Worm (Caenorhabditis elegans): ENCODE results near the gene pola-1.

Gene pola-1

DNA sequence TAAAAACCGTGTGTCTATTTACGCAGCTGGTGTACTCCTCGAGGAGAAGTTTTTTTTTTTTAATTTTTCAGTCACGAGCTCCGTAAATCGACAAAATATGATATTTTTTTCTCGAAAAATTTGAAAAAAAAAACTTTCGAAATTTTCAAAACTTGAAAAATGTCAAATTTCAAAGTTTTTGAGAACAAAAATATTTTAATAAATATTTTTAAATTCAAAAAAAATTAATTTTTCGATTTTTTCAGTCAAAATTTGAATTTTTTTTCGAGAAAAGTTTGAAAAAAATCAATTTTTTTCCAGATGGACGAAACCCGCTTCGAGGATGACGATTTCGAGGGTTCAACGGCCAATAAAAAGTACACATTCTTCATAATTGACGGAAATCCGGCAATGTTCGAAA lies 12.3 kb downstream of the pola-1 start, which contains the start of gene cku-70:
cku-70 (plus strand) TSS at position 301 of the 400 bp plus-strand sequence.
- TF ChIP-seq daf-12 (tag; optimal IDR thresholded peaks at IDR 0.05) (no peak), lin-39 (tag; optimal IDR thresholded peaks at IDR 0.05) (no peak), elt-2 (tag; optimal IDR thresholded peaks at IDR 0.05) (no peak), lin-15B (tag; optimal IDR thresholded peaks at IDR 0.05) (no peak), nhr-67 (tag; optimal IDR thresholded peaks at IDR 0.05) (no peak), lsy-12 (tag; optimal IDR thresholded peaks at IDR 0.05) (no peak), ZK546.5 (tag; optimal IDR thresholded peaks at IDR 0.05) (no peak), egl-5 (tag; optimal IDR thresholded peaks at IDR 0.05) (no peak), ceh-28 (tag; optimal IDR thresholded peaks at IDR 0.05) (no peak), nhr-28 (tag; optimal IDR thresholded peaks at IDR 0.05) (no peak), nhr-25 (tag; optimal IDR thresholded peaks at IDR 0.05) (no peak), unc-62 (GFP tag; optimal IDR thresholded peaks at IDR 0.05) (no peak), pha-4 (tag; optimal IDR thresholded peaks at IDR 0.05) (no peak), nhr-43 (tag; optimal IDR thresholded peaks at IDR 0.05; ENCODE audit: poor library complexity, severe bottlenecking) (no peak), fkh-2 (tag; optimal IDR thresholded peaks at IDR 0.05) (no peak), fos-1 (tag; optimal IDR thresholded peaks at IDR 0.05) (no peak), mdl-1 (tag; optimal IDR thresholded peaks at IDR 0.05) (no peak), aly-2 (tag; optimal IDR thresholded peaks at IDR 0.05) (no peak), elt-1 (tag; optimal IDR thresholded peaks at IDR 0.05) (no peak)

DNA sequence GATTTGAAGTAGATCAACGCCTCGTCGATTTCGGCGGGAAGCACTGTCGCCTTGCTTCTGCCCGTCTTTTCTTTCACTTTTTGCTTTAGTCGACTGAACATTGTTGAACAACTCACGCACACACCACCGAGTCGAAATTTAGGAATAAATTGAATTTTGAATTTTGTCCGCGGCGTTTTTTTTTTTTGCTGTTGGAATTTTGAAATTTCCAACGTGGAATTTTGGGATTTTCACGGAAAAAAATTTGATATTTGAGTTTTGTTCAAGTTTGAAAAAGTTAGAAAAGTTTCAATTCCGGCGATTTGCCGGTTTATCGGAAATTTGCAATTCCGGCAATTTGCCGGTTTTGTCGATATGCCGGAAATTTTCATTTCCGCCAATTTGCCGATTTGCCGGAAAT lies 14.9 kb downstream of the pola-1 start, which contains the start of gene Y47D3A.31:
Y47D3A.31 (minus strand) TSS at position 101 of the 400 bp plus-strand sequence.
- TF ChIP-seq nhr-23 (tag; optimal IDR thresholded peaks at IDR 0.05) (no peak), nhr-67 (tag; optimal IDR thresholded peaks at IDR 0.05) (no peak), ztf-4 (tag; optimal IDR thresholded peaks at IDR 0.05) (no peak), unc-39 (tag; optimal IDR thresholded peaks at IDR 0.05) (no peak), R02D3.7 (tag; optimal IDR thresholded peaks at IDR 0.05) (no peak), nhr-28 (tag; optimal IDR thresholded peaks at IDR 0.05) (no peak), mdl-1 (tag; optimal IDR thresholded peaks at IDR 0.05) (no peak), pha-4 (tag; optimal IDR thresholded peaks at IDR 0.05) (no peak), lin-15B (tag; optimal IDR thresholded peaks at IDR 0.05) (no peak), elt-3 (tag; optimal IDR thresholded peaks at IDR 0.05) (no peak), nhr-25 (tag; optimal IDR thresholded peaks at IDR 0.05) (no peak), unc-62 (GFP tag; optimal IDR thresholded peaks at IDR 0.05) (no peak)

DNA sequence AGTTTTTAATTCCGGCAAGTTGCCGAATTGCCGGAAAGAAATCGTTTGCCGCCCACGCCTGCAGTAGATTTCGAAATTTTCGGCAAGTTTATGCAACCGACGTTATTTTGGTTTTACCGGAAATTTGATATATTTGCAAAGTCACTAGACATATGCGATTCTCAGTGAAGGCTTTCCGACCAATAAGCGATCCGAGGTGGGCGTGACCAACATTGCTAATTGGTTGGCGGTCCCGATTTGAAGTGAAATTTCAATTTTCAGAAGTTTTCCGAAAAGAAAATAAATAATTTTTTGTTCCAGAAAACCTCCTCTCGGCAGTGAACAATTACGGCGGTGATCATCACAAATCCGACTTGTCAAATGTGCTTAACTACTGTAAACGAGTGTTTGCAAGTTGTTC lies 15.7 kb downstream of the pola-1 start:
- peak; percentile 53 for TF ChIP-seq nfya-1 (tag; optimal IDR thresholded peaks at IDR 0.05; ENCODE audit: insufficient read depth)
- no peak for TF ChIP-seq mdl-1 (tag; optimal IDR thresholded peaks at IDR 0.05)
- no peak for TF ChIP-seq ceh-9 (tag; optimal IDR thresholded peaks at IDR 0.05)
- no peak for TF ChIP-seq ceh-82 (tag; optimal IDR thresholded peaks at IDR 0.05)
- no peak for TF ChIP-seq fos-1 (tag; optimal IDR thresholded peaks at IDR 0.05)

DNA sequence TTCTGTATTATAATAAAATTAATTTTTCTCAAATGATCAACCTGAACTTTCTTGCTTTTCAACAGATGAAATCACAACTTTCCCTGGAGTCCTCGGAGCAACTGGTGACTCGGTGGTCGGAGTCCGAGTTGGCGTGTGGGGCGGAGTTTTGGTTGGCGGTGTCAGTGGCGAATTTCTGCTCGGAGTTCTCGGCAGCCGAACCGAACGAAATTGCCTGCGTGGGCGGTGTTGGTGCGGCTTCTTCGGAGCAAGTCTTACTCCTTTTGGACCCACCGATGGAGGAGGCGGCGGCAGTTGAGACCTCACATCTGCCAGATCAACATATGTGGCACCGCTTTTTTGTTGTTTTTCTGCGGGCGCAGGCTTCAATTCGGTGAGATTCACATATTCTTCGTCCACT lies 27.4 kb downstream of the pola-1 start:
- TF ChIP-seq lin-15B (tag; optimal IDR thresholded peaks at IDR 0.05) (no peak), eor-1 (tag; optimal IDR thresholded peaks at IDR 0.05) (no peak), skn-1 (tag; optimal IDR thresholded peaks at IDR 0.05) (no peak), tbx-2 (tag; optimal IDR thresholded peaks at IDR 0.05) (no peak), fkh-10 (GFP tag; optimal IDR thresholded peaks at IDR 0.05) (no peak), elt-1 (tag; optimal IDR thresholded peaks at IDR 0.05) (no peak), daf-12 (tag; optimal IDR thresholded peaks at IDR 0.05) (no peak), ztf-4 (tag; optimal IDR thresholded peaks at IDR 0.05) (no peak), elt-3 (tag; optimal IDR thresholded peaks at IDR 0.05) (no peak), ceh-16 (tag; optimal IDR thresholded peaks at IDR 0.05) (no peak), egl-27 (tag; optimal IDR thresholded peaks at IDR 0.05) (no peak), ama-1 (optimal IDR thresholded peaks at IDR 0.05) (no peak), mml-1 (tag; optimal IDR thresholded peaks at IDR 0.05) (no peak), pqm-1 (tag; optimal IDR thresholded peaks at IDR 0.05) (no peak), nhr-28 (tag; optimal IDR thresholded peaks at IDR 0.05) (no peak), nhr-67 (tag; optimal IDR thresholded peaks at IDR 0.05) (no peak), nhr-11 (tag; optimal IDR thresholded peaks at IDR 0.05) (no peak), zag-1 (tag; optimal IDR thresholded peaks at IDR 0.05) (no peak), jun-1 (tag; optimal IDR thresholded peaks at IDR 0.05) (no peak), nfya-1 (tag; optimal IDR thresholded peaks at IDR 0.05; ENCODE audit: insufficient read depth) (no peak)

All from whole organism, L3 larva.